Worm (Caenorhabditis elegans): ENCODE measurements around the gene F46F5.16.

ce11 chrII:760276-760675, 26.8 kb upstream of the F46F5.16 start:
- TF ChIP-seq scrt-1 (GFP tag; IDR thresholded peaks at IDR 0.05) (no peak), ceh-13 (GFP tag; optimal IDR thresholded peaks at IDR 0.05) (no peak), pes-1 (GFP tag; IDR thresholded peaks at IDR 0.05) (no peak)

Data from whole organism, early embryonic.